Worm (Caenorhabditis elegans) whole organism, young adult: ENCODE data around the gene cho-1.

Experiments used
- B0261.1 ChIP-seq: sonication (generic microtip); optimal IDR thresholded peaks from 2 replicates; lab custom pipeline; 2016; ENCODE audit warnings: mild to moderate bottlenecking, missing genetic modification characterization, moderate library complexity, missing compliant biosample characterization
- B0336.3 ChIP-seq: fragments of 200-800 bp; sonication (Bioruptor generic); IDR thresholded peaks from 2 replicates; pipeline ENCODE4 v1.3.6; 2022; ENCODE audit warnings: missing genetic modification characterization, missing compliant biosample characterization
- C17E4.6 ChIP-seq: fragments of 200-800 bp; sonication (Bioruptor generic); IDR thresholded peaks from 2 replicates; pipeline ENCODE4 v1.3.6; 2022; ENCODE audit warnings: missing genetic modification reagents, missing genetic modification characterization, missing compliant biosample characterization
- F33H1.4 ChIP-seq: fragments of 200-800 bp; sonication (Bioruptor generic); IDR thresholded peaks from 2 replicates; pipeline ENCODE4 v1.3.6; 2022; ENCODE audit warnings: missing genetic modification reagents, missing genetic modification characterization, missing compliant biosample characterization
- F49E8.2 ChIP-seq: sonication (generic microtip); optimal IDR thresholded peaks from 3 replicates; lab custom pipeline; 2017; ENCODE audit warnings: missing genetic modification characterization, mild to moderate bottlenecking, missing compliant biosample characterization, antibody characterized with exemption, moderate library complexity; ENCODE audit not compliant: insufficient read depth
- K11D2.4 ChIP-seq: fragments of 200-800 bp; sonication (Bioruptor generic); IDR thresholded peaks from 2 replicates; pipeline ENCODE4 v1.3.6; 2022; ENCODE audit warnings: missing genetic modification reagents, missing genetic modification characterization, missing compliant biosample characterization
- T07F8.4 ChIP-seq: sonication (generic microtip); optimal IDR thresholded peaks from 2 replicates; lab custom pipeline; 2016; ENCODE audit warnings: mild to moderate bottlenecking, missing genetic modification characterization, moderate library complexity, missing compliant biosample characterization
- Y56A3A.18 ChIP-seq: fragments of 200-800 bp; sonication (Bioruptor generic); IDR thresholded peaks from 2 replicates; pipeline ENCODE4 v1.3.6; 2022; ENCODE audit warnings: missing genetic modification reagents, missing genetic modification characterization, missing compliant biosample characterization
- Y67H2A.10 ChIP-seq: fragments of 200-800 bp; sonication (Bioruptor generic); conservative IDR thresholded peaks from 2 replicates; pipeline ENCODE4 v1.3.6; 2022; ENCODE audit warnings: missing genetic modification reagents, missing genetic modification characterization, missing compliant biosample characterization
- ZK185.1 ChIP-seq: sonication (generic microtip); optimal IDR thresholded peaks from 2 replicates; lab custom pipeline; 2016; ENCODE audit warnings: mild to moderate bottlenecking, missing genetic modification characterization, missing compliant biosample characterization; ENCODE audit not compliant: poor library complexity, severe bottlenecking
- athp-1 ChIP-seq: sonication (generic microtip); optimal IDR thresholded peaks from 2 replicates; lab custom pipeline; 2017; ENCODE audit warnings: mild to moderate bottlenecking, missing genetic modification characterization, missing compliant biosample characterization
- bed-1 ChIP-seq: fragments of 200-800 bp; sonication (Bioruptor generic); IDR thresholded peaks from 2 replicates; pipeline ENCODE4 v1.3.6; 2022; ENCODE audit warnings: missing genetic modification reagents, missing genetic modification characterization, missing compliant biosample characterization
- bed-2 ChIP-seq: fragments of 200-800 bp; sonication (Bioruptor generic); IDR thresholded peaks from 2 replicates; pipeline ENCODE4 v1.3.6; 2022; ENCODE audit warnings: missing genetic modification reagents, missing genetic modification characterization, missing compliant biosample characterization
- ceh-40 ChIP-seq: fragments of 200-800 bp; sonication (Bioruptor generic); IDR thresholded peaks from 2 replicates; pipeline ENCODE4 v1.3.6; 2022; ENCODE audit warnings: missing genetic modification characterization, missing compliant biosample characterization
- efl-1 ChIP-seq: fragments of 150-350 bp; optimal IDR thresholded peaks from 2 replicates; lab custom pipeline; 2014; ENCODE audit warnings: missing biosample characterization, missing genetic modification reagents, missing genetic modification characterization
- egrh-3 ChIP-seq: fragments of 200-800 bp; sonication (Bioruptor generic); IDR thresholded peaks from 2 replicates; pipeline ENCODE4 v1.3.6; 2022; ENCODE audit warnings: missing genetic modification reagents, missing genetic modification characterization, missing compliant biosample characterization
- hlh-26 ChIP-seq: fragments of 200-800 bp; sonication (Bioruptor generic); conservative IDR thresholded peaks from 2 replicates; pipeline ENCODE4 v1.3.6; 2022; ENCODE audit warnings: missing genetic modification reagents, missing genetic modification characterization, missing compliant biosample characterization
- hsf-1 ChIP-seq: fragments of 200-800 bp; sonication (Bioruptor generic); IDR thresholded peaks from 2 replicates; pipeline ENCODE4 v1.3.6; 2022; ENCODE audit warnings: missing genetic modification reagents, missing genetic modification characterization, missing compliant biosample characterization
- let-526 ChIP-seq: fragments of 200-800 bp; sonication (Bioruptor generic); IDR thresholded peaks from 2 replicates; pipeline ENCODE4 v1.3.6; 2022; ENCODE audit warnings: missing genetic modification reagents, missing genetic modification characterization, missing compliant biosample characterization
- lin-54 ChIP-seq: fragments of 200-800 bp; sonication (Bioruptor generic); optimal IDR thresholded peaks from 2 replicates; lab custom pipeline; 2018; ENCODE audit warnings: mild to moderate bottlenecking, missing genetic modification characterization, missing compliant biosample characterization
- lir-1 ChIP-seq: fragments of 200-800 bp; sonication (Bioruptor generic); conservative IDR thresholded peaks from 2 replicates; pipeline ENCODE4 v1.3.6; 2022; ENCODE audit warnings: missing genetic modification reagents, missing genetic modification characterization, missing compliant biosample characterization
- madf-10 ChIP-seq: sonication (generic microtip); optimal IDR thresholded peaks from 2 replicates; lab custom pipeline; 2016; ENCODE audit warnings: mild to moderate bottlenecking, missing genetic modification characterization, missing compliant biosample characterization
- madf-3 ChIP-seq: fragments of 200-800 bp; sonication (Bioruptor generic); IDR thresholded peaks from 2 replicates; pipeline ENCODE4 v1.3.6; 2022; ENCODE audit warnings: missing genetic modification reagents, missing genetic modification characterization, missing compliant biosample characterization
- mxl-1 ChIP-seq: sonication (generic microtip); optimal IDR thresholded peaks from 2 replicates; lab custom pipeline; 2016; ENCODE audit warnings: missing genetic modification characterization, missing compliant biosample characterization
- nhr-120 ChIP-seq: fragments of 200-800 bp; sonication (Bioruptor generic); IDR thresholded peaks from 2 replicates; pipeline ENCODE4 v1.3.6; 2022; ENCODE audit warnings: missing genetic modification characterization, missing compliant biosample characterization
- snpc-1.1 ChIP-seq: sonication (generic microtip); optimal IDR thresholded peaks from 2 replicates; lab custom pipeline; 2017; ENCODE audit warnings: missing genetic modification characterization, mild to moderate bottlenecking, missing compliant biosample characterization, antibody characterized with exemption, moderate library complexity, missing genotype, missing genetic modification reagents; ENCODE audit not compliant: insufficient read depth
- snpc-1.3 ChIP-seq: sonication (generic microtip); optimal IDR thresholded peaks from 2 replicates; lab custom pipeline; 2017; ENCODE audit warnings: missing genetic modification characterization, mild to moderate bottlenecking, missing compliant biosample characterization, antibody characterized with exemption, moderate library complexity, missing genotype, missing genetic modification reagents; ENCODE audit not compliant: insufficient read depth
- somi-1 ChIP-seq: fragments of 200-800 bp; sonication (Bioruptor generic); optimal IDR thresholded peaks from 2 replicates; lab custom pipeline; 2018; ENCODE audit warnings: mild to moderate bottlenecking, missing genetic modification characterization, missing compliant biosample characterization
- sptf-2 ChIP-seq: fragments of 200-800 bp; sonication (Bioruptor generic); optimal IDR thresholded peaks from 2 replicates; lab custom pipeline; 2018; ENCODE audit warnings: mild to moderate bottlenecking, missing genetic modification characterization, missing compliant biosample characterization
- tbx-9 ChIP-seq: sonication (generic microtip); optimal IDR thresholded peaks from 2 replicates; lab custom pipeline; 2016; ENCODE audit warnings: borderline replicate concordance, missing genetic modification characterization, inconsistent platforms, missing compliant biosample characterization
- unc-130 ChIP-seq: sonication (generic microtip); optimal IDR thresholded peaks from 2 replicates; lab custom pipeline; 2016; ENCODE audit warnings: missing genetic modification reagents, missing genetic modification characterization, missing compliant biosample characterization
- unc-62 ChIP-seq: fragments of 150-350 bp; optimal IDR thresholded peaks from 2 replicates; lab custom pipeline; 2014; ENCODE audit warnings: missing biosample characterization, missing genetic modification reagents, missing genetic modification characterization
- zfh-2 ChIP-seq: fragments of 200-800 bp; sonication (Bioruptor generic); conservative IDR thresholded peaks from 2 replicates; pipeline ENCODE4 v1.3.6; 2022; ENCODE audit warnings: missing genetic modification reagents, missing genetic modification characterization, missing compliant biosample characterization
- ztf-28 ChIP-seq: fragments of 200-800 bp; sonication (Bioruptor generic); IDR thresholded peaks from 2 replicates; pipeline ENCODE4 v1.3.6; 2022; ENCODE audit warnings: missing genetic modification reagents, missing genetic modification characterization, missing compliant biosample characterization

Gene cho-1

ce11 chrIV:13180723-13181122 is 33.6 kb downstream of the cho-1 start, which contains the start of gene F58D2.3:
Gene F58D2.3 (minus strand): TSS chrIV:13180823.
- no peak for TF ChIP-seq hsf-1 (GFP tag; lab: Robert Waterston, UW)
- no peak for TF ChIP-seq ceh-40
- no peak for TF ChIP-seq B0336.3 (GFP tag; lab: Robert Waterston, UW)
- TF ChIP-seq, all 124 proteins: peak for 0

ce11 chrIV:13179295-13179694 is 35.1 kb downstream of the cho-1 start, which contains the start of gene lev-1:
Gene lev-1 (minus strand): TSS chrIV:13179395.
- no peak for TF ChIP-seq snpc-1.1 (tag; lab: Kevin White, UChicago)
- no peak for TF ChIP-seq F49E8.2 (tag; lab: Kevin White, UChicago)
- TF ChIP-seq tbx-9 (tag; lab: Kevin White, UChicago), result no peak
- no peak for TF ChIP-seq ZK185.1 (tag; lab: Kevin White, UChicago)
- TF ChIP-seq snpc-1.3 (tag; lab: Kevin White, UChicago), result no peak
- TF ChIP-seq nhr-120 (GFP tag; lab: Robert Waterston, UW), result no peak
- TF ChIP-seq madf-3 (GFP tag; lab: Robert Waterston, UW), result no peak
- no peak for TF ChIP-seq egrh-3 (GFP tag; lab: Robert Waterston, UW)
- no peak for TF ChIP-seq T07F8.4 (tag; lab: Kevin White, UChicago)
- no peak for TF ChIP-seq C17E4.6 (GFP tag; lab: Robert Waterston, UW)
- no peak for TF ChIP-seq Y56A3A.18 (GFP tag; lab: Robert Waterston, UW)
- TF ChIP-seq bed-1 (GFP tag; lab: Robert Waterston, UW), result no peak
- no peak for TF ChIP-seq F33H1.4
- no peak for TF ChIP-seq bed-2
- no peak for TF ChIP-seq unc-130 (GFP tag; lab: Kevin White, UChicago)
- no peak for TF ChIP-seq madf-10 (tag; lab: Kevin White, UChicago)
- TF ChIP-seq sptf-2, result no peak

ce11 chrIV:13173359-13173758 is 41.0 kb downstream of the cho-1 start:
- TF ChIP-seq hlh-26 (GFP tag; lab: Robert Waterston, UW) (no peak), C17E4.6 (GFP tag; lab: Robert Waterston, UW) (no peak), madf-3 (GFP tag; lab: Robert Waterston, UW) (no peak), mxl-1 (tag; lab: Kevin White, UChicago) (no peak), unc-62 (GFP tag; lab: Kevin White, UChicago) (no peak), let-526 (GFP tag; lab: Robert Waterston, UW) (no peak), lir-1 (GFP tag; lab: Robert Waterston, UW) (no peak), bed-1 (GFP tag; lab: Robert Waterston, UW) (no peak), B0261.1 (no peak), zfh-2 (GFP tag; lab: Robert Waterston, UW) (no peak), efl-1 (GFP tag; lab: Kevin White, UChicago) (no peak), lin-54 (GFP tag; lab: Kevin White, UChicago) (no peak)

ce11 chrIV:13170241-13170640 is 44.1 kb downstream of the cho-1 start, which contains the start of gene nas-14:
Gene nas-14 (plus strand): TSS chrIV:13170541.
- TF ChIP-seq somi-1 (GFP tag; lab: Kevin White, UChicago), result no peak

- TF ChIP-seq athp-1 (tag; lab: Kevin White, UChicago), result no peak
- no peak for TF ChIP-seq ztf-28
- no peak for TF ChIP-seq zfh-2 (GFP tag; lab: Robert Waterston, UW)
- no peak for TF ChIP-seq K11D2.4
- TF ChIP-seq Y67H2A.10 (GFP tag; lab: Robert Waterston, UW), result no peak
- TF ChIP-seq ceh-40, result no peak
- TF ChIP-seq B0261.1, result no peak
Observed at ce11 chrIV:13167534-13167933, 46.8 kb downstream of the cho-1 start.
